Fruit fly (Drosophila melanogaster) whole organism, prepupa: ENCODE measurements around the gene Ubc84D.
A peak's percentile ranks its signal among the peaks of the same experiment; 100 is the strongest.

Experiments used
- CG11902 ChIP-seq: fragments of 200-800 bp; sonication (Bioruptor generic); optimal IDR thresholded peaks from 3 replicates; lab custom pipeline; 2016; ENCODE audit warnings: missing biosample characterization, missing genetic modification characterization
- CG15336 ChIP-seq: fragments of 200-800 bp; sonication (Bioruptor generic); IDR thresholded peaks from 2 replicates; pipeline ENCODE4 v1.3.6; 2022; ENCODE audit warnings: missing biosample characterization, missing genetic modification characterization
- CG1621 ChIP-seq: fragments of 200-800 bp; sonication (Bioruptor generic); optimal IDR thresholded peaks from 3 replicates; lab custom pipeline; 2018; ENCODE audit warnings: missing biosample characterization, mild to moderate bottlenecking, missing genetic modification characterization
- CG16779 ChIP-seq: fragments of 200-800 bp; sonication (Bioruptor generic); optimal IDR thresholded peaks from 3 replicates; lab custom pipeline; 2017; ENCODE audit warnings: missing biosample characterization, mild to moderate bottlenecking, missing genetic modification characterization
- CG3032 ChIP-seq: fragments of 200-800 bp; optimal IDR thresholded peaks from 2 replicates; lab custom pipeline; 2019; ENCODE audit warnings: missing biosample characterization, mild to moderate bottlenecking, missing genetic modification characterization, moderate library complexity
- CG31627 ChIP-seq: fragments of 200-800 bp; sonication (Bioruptor generic); optimal IDR thresholded peaks from 3 replicates; lab custom pipeline; 2016; ENCODE audit warnings: missing biosample characterization, missing genetic modification characterization
- CG32006 ChIP-seq: fragments of 200-800 bp; sonication (Bioruptor generic); optimal IDR thresholded peaks from 3 replicates; lab custom pipeline; 2017; ENCODE audit warnings: missing biosample characterization, mild to moderate bottlenecking, missing genetic modification characterization
- CG3919 ChIP-seq: fragments of 200-800 bp; sonication (Bioruptor generic); optimal IDR thresholded peaks from 3 replicates; lab custom pipeline; 2016; ENCODE audit warnings: missing biosample characterization, missing genetic modification characterization
- CG4318 ChIP-seq: fragments of 200-800 bp; sonication (Bioruptor generic); optimal IDR thresholded peaks from 3 replicates; lab custom pipeline; 2017; ENCODE audit warnings: missing biosample characterization, mild to moderate bottlenecking, missing genetic modification characterization
- CG6163 ChIP-seq: fragments of 200-800 bp; sonication (Bioruptor generic); IDR thresholded peaks from 3 replicates; pipeline ENCODE4 v1.3.6; 2022; ENCODE audit warnings: missing biosample characterization, missing genetic modification characterization
- CG6276 ChIP-seq: fragments of 200-800 bp; sonication (Bioruptor generic); optimal IDR thresholded peaks from 2 replicates; lab custom pipeline; 2017; ENCODE audit warnings: missing biosample characterization, mild to moderate bottlenecking, missing genetic modification characterization
- CG6792 ChIP-seq: fragments of 200-800 bp; sonication (Bioruptor generic); optimal IDR thresholded peaks from 3 replicates; lab custom pipeline; 2016; ENCODE audit warnings: missing biosample characterization, missing genetic modification characterization
- CG6808 ChIP-seq: fragments of 200-800 bp; sonication (Bioruptor generic); optimal IDR thresholded peaks from 3 replicates; lab custom pipeline; 2017; ENCODE audit warnings: missing biosample characterization, missing genetic modification characterization, mild to moderate bottlenecking, moderate library complexity, missing genetic modification reagents
- CG6854 ChIP-seq: fragments of 200-800 bp; sonication (Bioruptor generic); optimal IDR thresholded peaks from 2 replicates; lab custom pipeline; 2017; ENCODE audit warnings: missing biosample characterization, mild to moderate bottlenecking, missing genetic modification characterization
- CG8119 ChIP-seq: fragments of 200-800 bp; sonication (Bioruptor generic); IDR thresholded peaks from 3 replicates; pipeline ENCODE4 v1.3.6; 2022; ENCODE audit warnings: missing biosample characterization, missing genetic modification characterization
- CG8632 ChIP-seq: fragments of 200-800 bp; sonication (Bioruptor generic); optimal IDR thresholded peaks from 3 replicates; lab custom pipeline; 2016; ENCODE audit warnings: missing biosample characterization, missing genetic modification characterization
- Eip78C ChIP-seq: fragments of 200-800 bp; sonication (Bioruptor generic); peaks from one replicate; lab custom pipeline; 2016; ENCODE audit warnings: missing biosample characterization, missing genetic modification characterization
- Eip93F ChIP-seq: fragments of 200-800 bp; sonication (Bioruptor generic); optimal IDR thresholded peaks from 2 replicates; lab custom pipeline; 2016; ENCODE audit warnings: missing biosample characterization, mild to moderate bottlenecking, missing genetic modification characterization
- Ets21C ChIP-seq: fragments of 200-800 bp; sonication (Bioruptor generic); optimal IDR thresholded peaks from 3 replicates; lab custom pipeline; 2016; ENCODE audit warnings: missing biosample characterization, missing genetic modification characterization
- Ets96B ChIP-seq: fragments of 200-800 bp; optimal IDR thresholded peaks from 2 replicates; lab custom pipeline; 2019; ENCODE audit warnings: missing biosample characterization, mild to moderate bottlenecking, missing genetic modification characterization, moderate library complexity
- Gug ChIP-seq: fragments of 200-800 bp; sonication (Bioruptor generic); IDR thresholded peaks from 2 replicates; pipeline ENCODE4 v1.3.6; 2022; ENCODE audit warnings: missing biosample characterization, missing genetic modification characterization
- Hr38 ChIP-seq: sonication (Bioruptor generic); optimal IDR thresholded peaks from 2 replicates; lab custom pipeline; 2016; ENCODE audit warnings: missing biosample characterization, missing genetic modification characterization
- Hr4 ChIP-seq: fragments of 200-800 bp; sonication (Bioruptor generic); optimal IDR thresholded peaks from 3 replicates; lab custom pipeline; 2016; ENCODE audit warnings: missing biosample characterization, missing genetic modification characterization
- OdsH ChIP-seq: fragments of 200-800 bp; sonication (Bioruptor generic); optimal IDR thresholded peaks from 3 replicates; lab custom pipeline; 2016; ENCODE audit warnings: missing biosample characterization, missing genetic modification characterization
- Sox102F ChIP-seq: fragments of 200-800 bp; sonication (Bioruptor generic); optimal IDR thresholded peaks from 2 replicates; lab custom pipeline; 2016; ENCODE audit warnings: missing biosample characterization, mild to moderate bottlenecking, missing genetic modification characterization
- achi ChIP-seq: fragments of 200-800 bp; sonication (Bioruptor generic); optimal IDR thresholded peaks from 3 replicates; lab custom pipeline; 2016; ENCODE audit warnings: missing biosample characterization, missing genetic modification characterization
- acj6 ChIP-seq: fragments of 200-800 bp; sonication (Bioruptor generic); optimal IDR thresholded peaks from 3 replicates; lab custom pipeline; 2016; ENCODE audit warnings: missing biosample characterization, missing genetic modification characterization
- cyc ChIP-seq: fragments of 200-800 bp; sonication (Bioruptor generic); optimal IDR thresholded peaks from 3 replicates; lab custom pipeline; 2016; ENCODE audit warnings: missing biosample characterization, missing genetic modification characterization
- dac ChIP-seq: fragments of 200-800 bp; sonication (Bioruptor generic); optimal IDR thresholded peaks from 2 replicates; lab custom pipeline; 2017; ENCODE audit warnings: missing biosample characterization, mild to moderate bottlenecking, missing genetic modification characterization
- eg ChIP-seq: fragments of 200-800 bp; sonication (Bioruptor generic); IDR thresholded peaks from 3 replicates; pipeline ENCODE4 v1.3.6; 2022; ENCODE audit warnings: missing biosample characterization, missing genetic modification characterization
- esn ChIP-seq: fragments of 200-800 bp; sonication (Bioruptor generic); optimal IDR thresholded peaks from 2 replicates; lab custom pipeline; 2016; ENCODE audit warnings: missing biosample characterization, mild to moderate bottlenecking, missing genetic modification characterization, moderate library complexity
- fd59A ChIP-seq: fragments of 200-800 bp; sonication (Bioruptor generic); optimal IDR thresholded peaks from 2 replicates; lab custom pipeline; 2017; ENCODE audit warnings: missing biosample characterization, mild to moderate bottlenecking, missing genetic modification characterization, missing genetic modification reagents
- fd85E ChIP-seq: fragments of 200-800 bp; sonication (Bioruptor generic); optimal IDR thresholded peaks from 3 replicates; lab custom pipeline; 2016; ENCODE audit warnings: missing biosample characterization, missing genetic modification characterization
- fkh ChIP-seq: fragments of 200-800 bp; sonication (Bioruptor generic); optimal IDR thresholded peaks from 3 replicates; lab custom pipeline; 2017; ENCODE audit warnings: missing biosample characterization, mild to moderate bottlenecking, missing genetic modification characterization, moderate library complexity
- lz ChIP-seq: fragments of 200-800 bp; sonication (Bioruptor generic); optimal IDR thresholded peaks from 3 replicates; lab custom pipeline; 2016; ENCODE audit warnings: missing biosample characterization, missing genetic modification characterization
- pdm3 ChIP-seq: fragments of 200-800 bp; sonication (Bioruptor generic); optimal IDR thresholded peaks from 3 replicates; lab custom pipeline; 2016; ENCODE audit warnings: missing biosample characterization, missing genetic modification characterization
- spab ChIP-seq: fragments of 200-800 bp; sonication (Bioruptor generic); optimal IDR thresholded peaks from 2 replicates; lab custom pipeline; 2017; ENCODE audit warnings: missing biosample characterization, mild to moderate bottlenecking, missing genetic modification characterization, missing genetic modification reagents
- ss ChIP-seq, 2 experiments: fragments of 200-800 bp; sonication (Bioruptor generic); optimal IDR thresholded peaks; 2 replicates in 1 of 2; 3 replicates in 1 of 2; lab custom pipeline; 2017 to 2018; ENCODE audit warnings: mild to moderate bottlenecking in 2 of 2, missing biosample characterization in 2 of 2, missing genetic modification characterization in 2 of 2, moderate library complexity in 1 of 2
- svp ChIP-seq: fragments of 200-800 bp; sonication (Bioruptor generic); peaks from one replicate; lab custom pipeline; 2016; ENCODE audit warnings: missing biosample characterization, missing genetic modification characterization
- topi ChIP-seq: fragments of 200-800 bp; sonication (Bioruptor generic); optimal IDR thresholded peaks from 3 replicates; lab custom pipeline; 2016; ENCODE audit warnings: missing biosample characterization, missing genetic modification characterization
- vri ChIP-seq: fragments of 200-800 bp; sonication (Bioruptor generic); optimal IDR thresholded peaks from 3 replicates; lab custom pipeline; 2016; ENCODE audit warnings: missing biosample characterization, mild to moderate bottlenecking, missing genetic modification characterization

Ubc84D gene

dm6 chr3R:7519356-7519755 lies at the start of gene Ubc84D:
Ubc84D (minus strand) TSS chr3R:7519456.
- TF ChIP-seq acj6 (GFP tag; lab: Kevin White, UChicago) (no peak), dac (no peak), CG8119 (GFP tag; lab: Robert Waterston, UW) (no peak), Hr4 (GFP tag; lab: Kevin White, UChicago) (no peak), Ets96B (tag; lab: Kevin White, UChicago) (no peak), vri (GFP tag; lab: Kevin White, UChicago) (no peak), CG6792 (no peak), CG6854 (GFP tag; lab: Kevin White, UChicago) (no peak), Ets21C (GFP tag; lab: Kevin White, UChicago) (no peak), CG3919 (GFP tag; lab: Kevin White, UChicago) (no peak), OdsH (GFP tag; lab: Kevin White, UChicago) (no peak), CG1621 (tag; lab: Kevin White, UChicago) (no peak), CG6163 (GFP tag; lab: Robert Waterston, UW) (no peak), CG6276 (no peak), Hr38 (GFP tag; lab: Kevin White, UChicago) (no peak), fd59A (GFP tag; lab: Kevin White, UChicago) (no peak), topi (no peak)

dm6 chr3R:7551708-7552107 lies 32.5 kb upstream of the Ubc84D start, which contains the start of gene CG45545:
CG45545 (plus strand) TSS chr3R:7552008.
- TF ChIP-seq esn (no peak), fkh (GFP tag; lab: Kevin White, UChicago) (no peak), pdm3 (no peak), achi (GFP tag; lab: Kevin White, UChicago) (no peak), Gug (GFP tag; lab: Robert Waterston, UW) (no peak), CG6808 (GFP tag; lab: Kevin White, UChicago) (no peak), CG6792 (no peak), spab (GFP tag; lab: Kevin White, UChicago) (no peak), cyc (no peak), Sox102F (GFP tag; lab: Kevin White, UChicago) (no peak), CG11902 (GFP tag; lab: Kevin White, UChicago) (no peak), CG6854 (GFP tag; lab: Kevin White, UChicago) (no peak), CG15336 (GFP tag; lab: Robert Waterston, UW) (no peak), CG6163 (GFP tag; lab: Robert Waterston, UW) (no peak), CG4318 (GFP tag; lab: Kevin White, UChicago) (no peak), CG31627 (GFP tag; lab: Kevin White, UChicago) (no peak), CG3032 (no peak), vri (GFP tag; lab: Kevin White, UChicago) (no peak), Eip93F (GFP tag; lab: Kevin White, UChicago) (no peak), CG8632 (GFP tag; lab: Kevin White, UChicago) (no peak)
- TF ChIP-seq, all 60 proteins: peak for 0

- TF ChIP-seq Eip78C = no peak
- no peak for TF ChIP-seq CG15336 (GFP tag; lab: Robert Waterston, UW)
- peak; percentile 48 for TF ChIP-seq vri (GFP tag; lab: Kevin White, UChicago)
- TF ChIP-seq fd85E (GFP tag; lab: Kevin White, UChicago) = no peak
- TF ChIP-seq lz (GFP tag; lab: Kevin White, UChicago) = no peak
- TF ChIP-seq CG32006 (GFP tag; lab: Kevin White, UChicago) = no peak
- no peak for TF ChIP-seq Hr38 (GFP tag; lab: Kevin White, UChicago)
- TF ChIP-seq CG6163 (GFP tag; lab: Robert Waterston, UW) = no peak
- peak; percentile 21; the same call in 1 of the 3 replicates for TF ChIP-seq eg (GFP tag; lab: Robert Waterston, UW)
- peak; percentile 12 for TF ChIP-seq CG16779 (tag; lab: Kevin White, UChicago)
- no peak for TF ChIP-seq Hr4 (GFP tag; lab: Kevin White, UChicago)
- TF ChIP-seq Gug (GFP tag; lab: Robert Waterston, UW) = no peak
- TF ChIP-seq svp (GFP tag; lab: Kevin White, UChicago) = peak; percentile 97
- TF ChIP-seq achi (GFP tag; lab: Kevin White, UChicago) = no peak
- TF ChIP-seq CG6808 (GFP tag; lab: Kevin White, UChicago) = no peak
- TF ChIP-seq ss (GFP tag; optimal IDR thresholded peaks at IDR 0.05; lab: Kevin White, UChicago) = no peak
- no peak for TF ChIP-seq CG31627 (GFP tag; lab: Kevin White, UChicago)
These were observed 29.8 kb upstream of the Ubc84D start, which contains the start of gene alpha-Est1 for dm6 chr3R:7548808-7549744. alpha-Est1 (minus strand) TSS chr3R:7549124.
